Worm (Caenorhabditis elegans): ENCODE results near the gene Y22D7AL.1.

DNA sequence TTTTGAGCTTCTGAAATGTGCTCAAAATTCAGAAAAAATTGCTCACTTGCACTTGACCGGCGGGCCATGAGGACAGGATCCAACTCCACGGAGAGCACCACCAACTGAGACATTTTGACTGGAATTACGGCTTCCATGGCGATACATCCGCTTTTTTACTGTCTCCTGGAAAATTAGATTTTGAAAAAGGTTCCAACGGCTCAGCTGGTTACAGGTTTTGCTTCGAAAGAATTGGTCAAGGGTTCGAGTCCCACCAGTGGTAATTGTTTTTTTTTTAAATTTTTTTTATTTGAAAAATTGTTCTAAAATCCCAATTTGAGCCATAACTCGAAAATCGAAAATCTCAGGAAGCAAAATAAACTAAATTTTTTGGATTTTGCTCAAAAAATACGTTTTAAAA, 10.1 kb downstream of the Y22D7AL.1 start:
- TF ChIP-seq dao-5 (tag; optimal IDR thresholded peaks at IDR 0.05) (no peak), him-1 (tag; optimal IDR thresholded peaks at IDR 0.05) (no peak)
